Worm (Caenorhabditis elegans): ENCODE data around the gene rpt-4.

DNA sequence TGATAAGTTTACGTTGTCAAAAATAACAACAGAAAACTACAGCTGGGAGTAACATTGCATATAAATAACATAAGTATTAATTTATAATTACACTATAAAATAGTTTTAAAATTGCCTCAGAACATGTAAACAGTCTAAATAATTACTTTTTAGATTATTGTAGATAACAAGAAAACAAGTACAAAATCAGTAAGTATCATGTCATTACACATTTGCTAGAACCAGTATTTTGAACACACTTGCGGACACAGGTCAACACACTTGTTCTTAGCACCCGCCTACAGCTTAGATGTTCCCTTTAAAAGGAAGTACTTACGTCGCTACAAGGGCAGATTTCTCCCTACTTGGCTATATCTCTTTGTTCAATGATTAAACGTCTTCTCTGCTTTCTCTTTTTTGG lies 12.1 kb downstream of the rpt-4 start, which contains the start of gene F23F1.2:
- no peak for TF ChIP-seq sptf-1 (tag; optimal IDR thresholded peaks at IDR 0.05)
- TF ChIP-seq C04F5.9 (tag; optimal IDR thresholded peaks at IDR 0.05): no peak
